Comparison of ENCODE assay signal across 1 fruit fly cellular context in the genomic region with DNA sequence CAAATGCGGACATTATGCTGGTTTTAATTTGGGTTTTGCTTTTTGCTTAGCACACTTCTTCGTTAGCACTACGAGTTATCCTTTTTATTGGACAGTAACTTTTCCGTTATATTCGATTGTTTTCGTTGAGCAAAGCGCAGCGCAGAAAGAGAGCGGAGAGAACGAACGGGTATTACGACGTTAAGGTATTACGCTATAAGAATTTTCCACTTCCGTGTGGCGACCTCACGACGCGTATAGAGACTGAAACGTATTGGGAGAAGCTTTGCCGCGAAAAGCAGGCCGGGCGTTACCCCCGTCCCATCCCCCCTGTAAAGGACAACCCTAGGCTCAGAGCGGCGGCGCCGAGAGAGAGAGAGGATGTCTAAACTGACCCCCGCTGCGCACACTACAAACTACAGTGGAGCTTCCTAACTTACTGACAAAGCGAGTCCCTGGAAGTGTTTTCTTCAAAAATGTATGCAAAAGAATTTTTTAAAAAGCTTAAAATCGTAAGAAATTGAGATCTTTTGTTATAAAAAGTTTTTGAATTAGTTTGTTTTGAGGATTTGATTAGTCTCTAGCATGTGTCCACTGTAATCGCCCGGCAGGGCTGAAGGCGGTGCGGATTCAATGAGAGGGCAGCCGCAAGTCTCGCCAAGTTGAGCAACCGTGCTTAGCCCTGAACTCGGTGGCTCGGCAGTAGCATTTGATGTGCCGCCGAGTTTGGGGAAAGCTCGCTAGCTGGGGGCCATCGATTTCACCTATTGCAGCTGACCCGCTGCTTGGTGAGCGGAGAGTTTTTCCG.
TF ChIP-seq lines count a peak whose summit lies in the region.

No protein-coding gene starts in this region.

TF ChIP-seq in whole organism, embryonic, 481 proteins besides CTCF, POLR2A, EP300 and RAD21 (continued from another document and continues in another):
- TF ChIP-seq CG15696 (tag; optimal IDR thresholded peaks at IDR 0.05; lab: Kevin White, UChicago) (peak; percentile 80), schlank (tag; optimal IDR thresholded peaks at IDR 0.05; lab: Kevin White, UChicago) (peak; percentile 94), Oaz (GFP tag; IDR thresholded peaks at IDR 0.05; lab: Robert Waterston, UW) (peak; percentile 90), amos (GFP tag; IDR thresholded peaks at IDR 0.05; lab: Robert Waterston, UW; ENCODE audit: partially characterized antibody) (no peak), dan (GFP tag; IDR thresholded peaks at IDR 0.05; lab: Robert Waterston, UW) (peak; percentile 78), gem (tag; optimal IDR thresholded peaks at IDR 0.05; lab: Kevin White, UChicago) (peak; percentile 95), Side (GFP tag; optimal IDR thresholded peaks at IDR 0.05; lab: Kevin White, UChicago) (peak; percentile 95), CG42726 (GFP tag; IDR thresholded peaks at IDR 0.05; lab: Robert Waterston, UW; ENCODE audit: partially characterized antibody) (no peak), inv (GFP tag; IDR thresholded peaks at IDR 0.05; lab: Robert Waterston, UW; ENCODE audit: partially characterized antibody) (no peak), Lpt (GFP tag; optimal IDR thresholded peaks at IDR 0.05; lab: Kevin White, UChicago) (no peak), al (GFP tag; IDR thresholded peaks at IDR 0.05; lab: Robert Waterston, UW) (peak; percentile 92), so (GFP tag; IDR thresholded peaks at IDR 0.05; lab: Robert Waterston, UW) (peak; percentile 96), CG4328 (GFP tag; optimal IDR thresholded peaks at IDR 0.05; lab: Kevin White, UChicago) (peak; percentile 87), ac (GFP tag; optimal IDR thresholded peaks at IDR 0.05; lab: Kevin White, UChicago) (peak; percentile 27), maf-S (GFP tag; optimal IDR thresholded peaks at IDR 0.05; lab: Kevin White, UChicago) (peak; percentile 93), slbo (GFP tag; IDR thresholded peaks at IDR 0.05; lab: Robert Waterston, UW) (peak; percentile 98), dimm (GFP tag; IDR thresholded peaks at IDR 0.05; lab: Robert Waterston, UW) (peak; percentile 90), knrl (GFP tag; IDR thresholded peaks at IDR 0.05; lab: Robert Waterston, UW; ENCODE audit: partially characterized antibody) (no peak), lab (GFP tag; optimal IDR thresholded peaks at IDR 0.05; lab: Kevin White, UChicago) (peak; percentile 99), kni (GFP tag; optimal IDR thresholded peaks at IDR 0.05; lab: Kevin White, UChicago) (peak; percentile 47), Usf (GFP tag; optimal IDR thresholded peaks at IDR 0.05; lab: Kevin White, UChicago) (peak; percentile 74), MBD-R2 (GFP tag; IDR thresholded peaks at IDR 0.05; lab: Robert Waterston, UW) (peak; percentile 89), cad (GFP tag; optimal IDR thresholded peaks at IDR 0.05; lab: Kevin White, UChicago) (no peak), Sox100B (GFP tag; optimal IDR thresholded peaks at IDR 0.05; lab: Kevin White, UChicago) (peak; percentile 87), Scr (GFP tag; IDR thresholded peaks at IDR 0.05; lab: Robert Waterston, UW; ENCODE audit: partially characterized antibody) (no peak), CG15514 (GFP tag; optimal IDR thresholded peaks at IDR 0.05; lab: Kevin White, UChicago) (peak; percentile 92), CG5953 (GFP tag; IDR thresholded peaks at IDR 0.05; lab: Robert Waterston, UW) (peak; percentile 95), CG17385 (GFP tag; optimal IDR thresholded peaks at IDR 0.05; lab: Kevin White, UChicago) (peak; percentile 91), sd (tag; optimal IDR thresholded peaks at IDR 0.05; lab: Kevin White, UChicago) (peak; percentile 80), ttk (GFP tag; IDR thresholded peaks at IDR 0.05; lab: Robert Waterston, UW) (peak; percentile 93), CG16779 (GFP tag; IDR thresholded peaks at IDR 0.05; lab: Robert Waterston, UW) (peak; percentile 93), CG4707 (GFP tag; optimal IDR thresholded peaks at IDR 0.05; lab: Kevin White, UChicago) (peak; percentile 80), CG33213 (GFP tag; optimal IDR thresholded peaks at IDR 0.05; lab: Kevin White, UChicago) (peak; percentile 93), phol (tag; optimal IDR thresholded peaks at IDR 0.05; lab: Kevin White, UChicago) (peak; percentile 90), YL-1 (GFP tag; optimal IDR thresholded peaks at IDR 0.05; lab: Kevin White, UChicago) (peak; percentile 60), tx (GFP tag; optimal IDR thresholded peaks at IDR 0.05; lab: Kevin White, UChicago) (peak; percentile 94), sc (optimal IDR thresholded peaks at IDR 0.05; lab: Kevin White, UChicago) (no peak), sc (GFP tag; optimal IDR thresholded peaks at IDR 0.05; lab: Kevin White, UChicago) (peak; percentile 79), Hr78 (GFP tag; optimal IDR thresholded peaks at IDR 0.05; lab: Kevin White, UChicago) (no peak), Fer1 (GFP tag; optimal IDR thresholded peaks at IDR 0.05; lab: Kevin White, UChicago) (peak; percentile 98), CG10543 (GFP tag; optimal IDR thresholded peaks at IDR 0.05; lab: Kevin White, UChicago) (peak; percentile 95), CG8388 (GFP tag; optimal IDR thresholded peaks at IDR 0.05; lab: Kevin White, UChicago) (peak; percentile 91), Xbp1 (GFP tag; optimal IDR thresholded peaks at IDR 0.05; lab: Kevin White, UChicago) (peak; percentile 96), CG4854 (GFP tag; optimal IDR thresholded peaks at IDR 0.05; lab: Kevin White, UChicago) (peak; percentile 91), CG4360 (GFP tag; IDR thresholded peaks at IDR 0.05; lab: Robert Waterston, UW) (peak; percentile 63), CoRest (tag; optimal IDR thresholded peaks at IDR 0.05; lab: Kevin White, UChicago) (peak; percentile 94), Neu2 (GFP tag; optimal IDR thresholded peaks at IDR 0.05; lab: Kevin White, UChicago; ENCODE audit: borderline replicate concordance) (peak; percentile 59), Lim3 (GFP tag; IDR thresholded peaks at IDR 0.05; lab: Robert Waterston, UW) (peak; percentile 84), CG17361 (GFP tag; IDR thresholded peaks at IDR 0.05; lab: Robert Waterston, UW) (peak; percentile 92), abd-A (tag; optimal IDR thresholded peaks at IDR 0.05; lab: Kevin White, UChicago) (peak; percentile 77), CG14014 (GFP tag; IDR thresholded peaks at IDR 0.05; lab: Robert Waterston, UW) (peak; percentile 98), Trl (optimal IDR thresholded peaks at IDR 0.05; lab: Kevin White, UChicago) (peak; percentile 34 to 48), Trl (GFP tag; optimal IDR thresholded peaks at IDR 0.05; lab: Kevin White, UChicago) (peak; percentile 92), tin (GFP tag; optimal IDR thresholded peaks at IDR 0.05; lab: Kevin White, UChicago) (peak; percentile 97), sima (GFP tag; optimal IDR thresholded peaks at IDR 0.05; lab: Kevin White, UChicago) (peak; percentile 87), CG13775 (GFP tag; optimal IDR thresholded peaks at IDR 0.05; lab: Kevin White, UChicago) (peak; percentile 88), Dad (GFP tag; optimal IDR thresholded peaks at IDR 0.05; lab: Kevin White, UChicago) (peak; percentile 94), HLH4C (GFP tag; IDR thresholded peaks at IDR 0.05; lab: Robert Waterston, UW; ENCODE audit: partially characterized antibody) (no peak), Hmr (GFP tag; optimal IDR thresholded peaks at IDR 0.05; lab: Kevin White, UChicago) (peak; percentile 98), da (GFP tag; optimal IDR thresholded peaks at IDR 0.05; lab: Kevin White, UChicago) (peak; percentile 78), gsb (GFP tag; IDR thresholded peaks at IDR 0.05; lab: Robert Waterston, UW) (peak; percentile 91), lmd (GFP tag; IDR thresholded peaks at IDR 0.05; lab: Robert Waterston, UW) (peak; percentile 96), pfk (GFP tag; optimal IDR thresholded peaks at IDR 0.05; lab: Kevin White, UChicago) (peak; percentile 50), tgo (GFP tag; IDR thresholded peaks at IDR 0.05; lab: Robert Waterston, UW) (peak; percentile 95), CG2889 (GFP tag; IDR thresholded peaks at IDR 0.05; lab: Robert Waterston, UW) (peak; percentile 91), B-H2 (GFP tag; optimal IDR thresholded peaks at IDR 0.05; lab: Kevin White, UChicago) (peak; percentile 97), MTF-1 (GFP tag; optimal IDR thresholded peaks at IDR 0.05; lab: Kevin White, UChicago; ENCODE audit: borderline replicate concordance) (peak; percentile 76), chif (GFP tag; optimal IDR thresholded peaks at IDR 0.05; lab: Kevin White, UChicago) (peak; percentile 93 to 94), CG3847 (GFP tag; IDR thresholded peaks at IDR 0.05; lab: Robert Waterston, UW) (peak; percentile 96), Hmx (GFP tag; optimal IDR thresholded peaks at IDR 0.05; lab: Kevin White, UChicago) (peak; percentile 74), gro (GFP tag; optimal IDR thresholded peaks at IDR 0.05; lab: Kevin White, UChicago) (peak; percentile 96), Oli (tag; optimal IDR thresholded peaks at IDR 0.05; lab: Kevin White, UChicago) (peak; percentile 93), CG6272 (GFP tag; IDR thresholded peaks at IDR 0.05; lab: Robert Waterston, UW) (peak; percentile 94), MESR4 (GFP tag; optimal IDR thresholded peaks at IDR 0.05; lab: Kevin White, UChicago) (peak; percentile 34), ewg (GFP tag; optimal IDR thresholded peaks at IDR 0.05; lab: Kevin White, UChicago) (peak; percentile 97), run (tag; optimal IDR thresholded peaks at IDR 0.05; lab: Kevin White, UChicago) (peak; percentile 84), z (GFP tag; IDR thresholded peaks at IDR 0.05; lab: Robert Waterston, UW) (peak; percentile 56; the same call in 1 of the 3 replicates), CG12299 (tag; optimal IDR thresholded peaks at IDR 0.05; lab: Kevin White, UChicago) (peak; percentile 95), Mad (GFP tag; optimal IDR thresholded peaks at IDR 0.05; lab: Kevin White, UChicago) (peak; percentile 90), Asciz (GFP tag; optimal IDR thresholded peaks at IDR 0.05; lab: Kevin White, UChicago) (peak; percentile 89), lov (optimal IDR thresholded peaks at IDR 0.05; lab: Kevin White, UChicago) (no peak), lov (GFP tag; IDR thresholded peaks at IDR 0.05; lab: Robert Waterston, UW) (peak; percentile 91), sens-2 (GFP tag; IDR thresholded peaks at IDR 0.05; lab: Robert Waterston, UW) (peak; percentile 91), Hey (tag; optimal IDR thresholded peaks at IDR 0.05; lab: Kevin White, UChicago) (peak; percentile 80), ara (GFP tag; IDR thresholded peaks at IDR 0.05; lab: Robert Waterston, UW) (peak; percentile 92), CG7357 (GFP tag; IDR thresholded peaks at IDR 0.05; lab: Robert Waterston, UW) (peak; percentile 87), hkb (optimal IDR thresholded peaks at IDR 0.05; lab: Kevin White, UChicago) (no peak), hkb (GFP tag; IDR thresholded peaks at IDR 0.05; lab: Robert Waterston, UW) (peak; percentile 97), CG8281 (tag; optimal IDR thresholded peaks at IDR 0.05; lab: Kevin White, UChicago) (peak; percentile 84), nmo (GFP tag; optimal IDR thresholded peaks at IDR 0.05; lab: Kevin White, UChicago) (peak; percentile 92), vfl (GFP tag; optimal IDR thresholded peaks at IDR 0.05; lab: Kevin White, UChicago) (peak; percentile 94), CG17912 (GFP tag; optimal IDR thresholded peaks at IDR 0.05; lab: Kevin White, UChicago) (peak; percentile 51), Atf-2 (GFP tag; optimal IDR thresholded peaks at IDR 0.05; lab: Kevin White, UChicago) (peak; percentile 90), C15 (GFP tag; IDR thresholded peaks at IDR 0.05; lab: Robert Waterston, UW) (peak; percentile 89), Spps (tag; optimal IDR thresholded peaks at IDR 0.05; lab: Kevin White, UChicago) (peak; percentile 77), sug (tag; optimal IDR thresholded peaks at IDR 0.05; lab: Kevin White, UChicago) (peak; percentile 92), CG32532 (GFP tag; IDR thresholded peaks at IDR 0.05; lab: Robert Waterston, UW) (peak; percentile 97), Nf-YC (tag; optimal IDR thresholded peaks at IDR 0.05; lab: Kevin White, UChicago) (peak; percentile 83), CG9876 (GFP tag; optimal IDR thresholded peaks at IDR 0.05; lab: Kevin White, UChicago) (peak; percentile 92), CG5245 (GFP tag; optimal IDR thresholded peaks at IDR 0.05; lab: Kevin White, UChicago) (peak; percentile 91), CG12155 (GFP tag; optimal IDR thresholded peaks at IDR 0.05; lab: Kevin White, UChicago) (peak; percentile 93), wdn (GFP tag; IDR thresholded peaks at IDR 0.05; lab: Robert Waterston, UW) (peak; percentile 95), Hr3 (GFP tag; optimal IDR thresholded peaks at IDR 0.05; lab: Kevin White, UChicago) (peak; percentile 92), CG13894 (tag; optimal IDR thresholded peaks at IDR 0.05; lab: Kevin White, UChicago) (peak; percentile 98), Max (GFP tag; optimal IDR thresholded peaks at IDR 0.05; lab: Kevin White, UChicago) (peak; percentile 85), CG10267 (tag; optimal IDR thresholded peaks at IDR 0.05; lab: Kevin White, UChicago) (peak; percentile 85), onecut (GFP tag; IDR thresholded peaks at IDR 0.05; lab: Robert Waterston, UW) (peak; percentile 86), NC2α (GFP tag; optimal IDR thresholded peaks at IDR 0.05; lab: Kevin White, UChicago) (peak; percentile 83), CG34224 (GFP tag; IDR thresholded peaks at IDR 0.05; lab: Robert Waterston, UW; ENCODE audit: partially characterized antibody) (no peak), exex (tag; optimal IDR thresholded peaks at IDR 0.05; lab: Kevin White, UChicago) (peak; percentile 88), gcm2 (GFP tag; optimal IDR thresholded peaks at IDR 0.05; lab: Kevin White, UChicago) (peak; percentile 93), CG6683 (GFP tag; optimal IDR thresholded peaks at IDR 0.05; lab: Kevin White, UChicago) (peak; percentile 93), CG8089 (GFP tag; optimal IDR thresholded peaks at IDR 0.05; lab: Kevin White, UChicago) (peak; percentile 87), Adf1 (GFP tag; IDR thresholded peaks at IDR 0.05; lab: Robert Waterston, UW) (peak; percentile 83), bab2 (GFP tag; optimal IDR thresholded peaks at IDR 0.05; lab: Kevin White, UChicago) (peak; percentile 96), nom (GFP tag; optimal IDR thresholded peaks at IDR 0.05; lab: Kevin White, UChicago) (peak; percentile 64), Atf3 (GFP tag; optimal IDR thresholded peaks at IDR 0.05; lab: Kevin White, UChicago) (peak; percentile 85), D19A (tag; optimal IDR thresholded peaks at IDR 0.05; lab: Kevin White, UChicago) (peak; percentile 89), Ssrp (tag; optimal IDR thresholded peaks at IDR 0.05; lab: Kevin White, UChicago) (peak; percentile 89), nerfin-1 (tag; optimal IDR thresholded peaks at IDR 0.05; lab: Kevin White, UChicago) (peak; percentile 86), Eip74EF (GFP tag; optimal IDR thresholded peaks at IDR 0.05; lab: Kevin White, UChicago) (peak in 1 of 2 experiments; percentile 88)
